Worm (Caenorhabditis elegans) whole organism, young adult: ENCODE measurements around the gene pbs-6.

Experiments
- B0035.1 ChIP-seq: sonication (generic microtip); optimal IDR thresholded peaks from 2 replicates; lab custom pipeline; 2016; ENCODE audit warnings: missing genetic modification characterization, mild to moderate bottlenecking, missing compliant biosample characterization, missing genotype, missing genetic modification reagents
- B0261.1 ChIP-seq: sonication (generic microtip); optimal IDR thresholded peaks from 2 replicates; lab custom pipeline; 2016; ENCODE audit warnings: mild to moderate bottlenecking, missing genetic modification characterization, moderate library complexity, missing compliant biosample characterization
- D2030.7 ChIP-seq: fragments of 200-800 bp; sonication (Bioruptor generic); IDR thresholded peaks from 2 replicates; pipeline ENCODE4 v1.3.6; 2022; ENCODE audit warnings: missing genetic modification reagents, missing genetic modification characterization, missing compliant biosample characterization
- F10E7.11 ChIP-seq: sonication (generic microtip); optimal IDR thresholded peaks from 2 replicates; lab custom pipeline; 2017; ENCODE audit warnings: mild to moderate bottlenecking, missing genetic modification characterization, moderate library complexity, missing compliant biosample characterization
- F52B5.7 ChIP-seq: sonication (generic microtip); optimal IDR thresholded peaks from 2 replicates; lab custom pipeline; 2016; ENCODE audit warnings: mild to moderate bottlenecking, missing genetic modification characterization, missing compliant biosample characterization
- F57A8.1 ChIP-seq: fragments of 200-800 bp; sonication (Bioruptor generic); optimal IDR thresholded peaks from 2 replicates; lab custom pipeline; 2018; ENCODE audit warnings: mild to moderate bottlenecking, missing genetic modification characterization, moderate library complexity, missing compliant biosample characterization
- atf-7 ChIP-seq: sonication (generic microtip); optimal IDR thresholded peaks from 2 replicates; lab custom pipeline; 2017; ENCODE audit warnings: mild to moderate bottlenecking, missing genetic modification characterization, missing compliant biosample characterization
- athp-1 ChIP-seq: sonication (generic microtip); optimal IDR thresholded peaks from 2 replicates; lab custom pipeline; 2017; ENCODE audit warnings: mild to moderate bottlenecking, missing genetic modification characterization, missing compliant biosample characterization
- attf-3 ChIP-seq: fragments of 200-800 bp; sonication (Bioruptor generic); conservative IDR thresholded peaks from 2 replicates; pipeline ENCODE4 v1.3.6; 2022; ENCODE audit warnings: missing genetic modification reagents, missing genetic modification characterization, missing compliant biosample characterization
- attf-5 ChIP-seq: fragments of 200-800 bp; sonication (Bioruptor generic); optimal IDR thresholded peaks from 2 replicates; lab custom pipeline; 2018; ENCODE audit warnings: mild to moderate bottlenecking, missing genetic modification characterization, missing compliant biosample characterization
- bed-1 ChIP-seq: fragments of 200-800 bp; sonication (Bioruptor generic); IDR thresholded peaks from 2 replicates; pipeline ENCODE4 v1.3.6; 2022; ENCODE audit warnings: missing genetic modification reagents, missing genetic modification characterization, missing compliant biosample characterization
- cebp-1 ChIP-seq, 2 experiments: fragments of 200-800 bp in 1 of 2; sonication (Bioruptor generic) in 1 of 2; sonication (generic microtip) in 1 of 2; IDR thresholded peaks in 1 of 2; optimal IDR thresholded peaks in 1 of 2; 2 replicates each; pipeline versions ENCODE4 v1.3.6 to Lab custom; 2017 to 2022; ENCODE audit warnings: missing compliant biosample characterization in 2 of 2, missing genetic modification characterization in 2 of 2, mild to moderate bottlenecking in 1 of 2, missing genetic modification reagents in 1 of 2, moderate library complexity in 1 of 2
- cebp-2 ChIP-seq: fragments of 200-800 bp; sonication (Bioruptor generic); IDR thresholded peaks from 2 replicates; pipeline ENCODE4 v1.3.6; 2022; ENCODE audit warnings: missing genetic modification characterization, missing compliant biosample characterization
- ceh-100 ChIP-seq: fragments of 200-800 bp; sonication (Bioruptor generic); IDR thresholded peaks from 2 replicates; pipeline ENCODE4 v1.3.6; 2022; ENCODE audit warnings: missing genetic modification reagents, missing genetic modification characterization, missing compliant biosample characterization
- ceh-27 ChIP-seq: fragments of 200-800 bp; sonication (Bioruptor generic); optimal IDR thresholded peaks from 2 replicates; lab custom pipeline; 2018; ENCODE audit warnings: mild to moderate bottlenecking, missing genetic modification characterization, moderate library complexity, missing compliant biosample characterization
- ceh-40 ChIP-seq: fragments of 200-800 bp; sonication (Bioruptor generic); IDR thresholded peaks from 2 replicates; pipeline ENCODE4 v1.3.6; 2022; ENCODE audit warnings: missing genetic modification characterization, missing compliant biosample characterization
- ceh-58 ChIP-seq: fragments of 200-800 bp; sonication (Bioruptor generic); IDR thresholded peaks from 2 replicates; pipeline ENCODE4 v1.3.6; 2022; ENCODE audit warnings: missing genetic modification characterization, missing compliant biosample characterization
- ceh-91 ChIP-seq: fragments of 200-800 bp; sonication (Bioruptor generic); IDR thresholded peaks from 2 replicates; pipeline ENCODE4 v1.3.6; 2022; ENCODE audit warnings: missing genetic modification reagents, missing genetic modification characterization, missing compliant biosample characterization
- dox-1 ChIP-seq: fragments of 200-800 bp; sonication (Bioruptor generic); IDR thresholded peaks from 2 replicates; pipeline ENCODE4 v1.3.6; 2022; ENCODE audit warnings: missing genetic modification reagents, missing genetic modification characterization, missing compliant biosample characterization
- dpff-1 ChIP-seq: sonication (generic microtip); optimal IDR thresholded peaks from 2 replicates; lab custom pipeline; 2017; ENCODE audit warnings: mild to moderate bottlenecking, missing genetic modification characterization, missing compliant biosample characterization
- egl-18 ChIP-seq: fragments of 200-800 bp; sonication (Bioruptor generic); IDR thresholded peaks from 2 replicates; pipeline ENCODE4 v1.3.6; 2022; ENCODE audit warnings: missing genetic modification reagents, missing genetic modification characterization, missing compliant biosample characterization
- egrh-3 ChIP-seq: fragments of 200-800 bp; sonication (Bioruptor generic); IDR thresholded peaks from 2 replicates; pipeline ENCODE4 v1.3.6; 2022; ENCODE audit warnings: missing genetic modification reagents, missing genetic modification characterization, missing compliant biosample characterization
- hlh-12 ChIP-seq: sonication (generic microtip); optimal IDR thresholded peaks from 2 replicates; lab custom pipeline; 2016; ENCODE audit warnings: missing genetic modification characterization, missing compliant biosample characterization
- let-526 ChIP-seq: fragments of 200-800 bp; sonication (Bioruptor generic); IDR thresholded peaks from 2 replicates; pipeline ENCODE4 v1.3.6; 2022; ENCODE audit warnings: missing genetic modification reagents, missing genetic modification characterization, missing compliant biosample characterization
- madf-8 ChIP-seq: fragments of 200-800 bp; sonication (Bioruptor generic); conservative IDR thresholded peaks from 2 replicates; pipeline ENCODE4 v1.3.6; 2022; ENCODE audit warnings: missing genetic modification reagents, missing genetic modification characterization, missing compliant biosample characterization
- mcd-1 ChIP-seq: fragments of 200-800 bp; sonication (Bioruptor generic); IDR thresholded peaks from 2 replicates; pipeline ENCODE4 v1.3.6; 2022; ENCODE audit warnings: missing genetic modification reagents, missing genetic modification characterization, missing compliant biosample characterization
- mel-28 ChIP-seq: sonication (generic microtip); optimal IDR thresholded peaks from 2 replicates; lab custom pipeline; 2016; ENCODE audit warnings: borderline replicate concordance, mild to moderate bottlenecking, missing genetic modification characterization, missing compliant biosample characterization
- nfya-1 ChIP-seq: sonication (generic microtip); optimal IDR thresholded peaks from 2 replicates; lab custom pipeline; 2017; ENCODE audit warnings: antibody characterized with exemption, missing compliant biosample characterization, missing genetic modification characterization, borderline replicate concordance; ENCODE audit not compliant: insufficient read depth
- nhr-179 ChIP-seq: sonication (generic microtip); optimal IDR thresholded peaks from 2 replicates; lab custom pipeline; 2016; ENCODE audit warnings: mild to moderate bottlenecking, missing genetic modification characterization, missing compliant biosample characterization
- nhr-27 ChIP-seq: fragments of 200-800 bp; sonication (Bioruptor generic); optimal IDR thresholded peaks from 2 replicates; lab custom pipeline; 2018; ENCODE audit warnings: mild to moderate bottlenecking, missing genetic modification characterization, moderate library complexity, missing compliant biosample characterization
- nhr-80 ChIP-seq: sonication (generic microtip); optimal IDR thresholded peaks from 2 replicates; lab custom pipeline; 2016; ENCODE audit warnings: missing genetic modification characterization, missing compliant biosample characterization
- nhr-90 ChIP-seq: sonication (generic microtip); optimal IDR thresholded peaks from 2 replicates; lab custom pipeline; 2016; ENCODE audit warnings: missing genotype, mild to moderate bottlenecking, missing genetic modification characterization, missing compliant biosample characterization
- pbrm-1 ChIP-seq: fragments of 200-800 bp; sonication (Bioruptor generic); IDR thresholded peaks from 2 replicates; pipeline ENCODE4 v1.3.6; 2022; ENCODE audit warnings: missing genetic modification reagents, missing genetic modification characterization, missing compliant biosample characterization
- rec-8 ChIP-seq, 2 experiments: sonication (generic microtip); optimal IDR thresholded peaks; 2 replicates each; lab custom pipeline; 2016; ENCODE audit warnings: mild to moderate bottlenecking in 2 of 2, missing genetic modification characterization in 2 of 2, missing genetic modification reagents in 2 of 2, missing genotype in 2 of 2, missing biosample characterization in 1 of 2, missing compliant biosample characterization in 1 of 2, moderate library complexity in 1 of 2
- sea-2 ChIP-seq: fragments of 200-800 bp; sonication (Bioruptor generic); IDR thresholded peaks from 2 replicates; pipeline ENCODE4 v1.3.6; 2022; ENCODE audit warnings: missing genetic modification characterization, missing compliant biosample characterization
- snpc-1.3 ChIP-seq: sonication (generic microtip); optimal IDR thresholded peaks from 2 replicates; lab custom pipeline; 2017; ENCODE audit warnings: missing genetic modification characterization, mild to moderate bottlenecking, missing compliant biosample characterization, antibody characterized with exemption, moderate library complexity, missing genotype, missing genetic modification reagents; ENCODE audit not compliant: insufficient read depth
- sptf-2 ChIP-seq: fragments of 200-800 bp; sonication (Bioruptor generic); optimal IDR thresholded peaks from 2 replicates; lab custom pipeline; 2018; ENCODE audit warnings: mild to moderate bottlenecking, missing genetic modification characterization, missing compliant biosample characterization
- tlf-1 ChIP-seq: fragments of 200-800 bp; sonication (Bioruptor generic); optimal IDR thresholded peaks from 2 replicates; lab custom pipeline; 2018; ENCODE audit warnings: mild to moderate bottlenecking, missing genetic modification characterization, missing compliant biosample characterization
- unc-130 ChIP-seq: sonication (generic microtip); optimal IDR thresholded peaks from 2 replicates; lab custom pipeline; 2016; ENCODE audit warnings: missing genetic modification reagents, missing genetic modification characterization, missing compliant biosample characterization
- unc-62 ChIP-seq: fragments of 150-350 bp; optimal IDR thresholded peaks from 2 replicates; lab custom pipeline; 2014; ENCODE audit warnings: missing biosample characterization, missing genetic modification reagents, missing genetic modification characterization
- xnd-1 ChIP-seq: sonication (generic microtip); optimal IDR thresholded peaks from 2 replicates; lab custom pipeline; 2016; ENCODE audit warnings: missing genotype, missing genetic modification reagents, missing genetic modification characterization, missing compliant biosample characterization
- zim-3 ChIP-seq: sonication (generic microtip); optimal IDR thresholded peaks from 2 replicates; lab custom pipeline; 2017; ENCODE audit warnings: mild to moderate bottlenecking, missing genetic modification characterization, moderate library complexity, missing compliant biosample characterization
- ztf-25 ChIP-seq: fragments of 200-800 bp; sonication (Bioruptor generic); IDR thresholded peaks from 2 replicates; pipeline ENCODE4 v1.3.6; 2022; ENCODE audit warnings: missing genetic modification reagents, missing genetic modification characterization, missing compliant biosample characterization

The pbs-6 gene

DNA sequence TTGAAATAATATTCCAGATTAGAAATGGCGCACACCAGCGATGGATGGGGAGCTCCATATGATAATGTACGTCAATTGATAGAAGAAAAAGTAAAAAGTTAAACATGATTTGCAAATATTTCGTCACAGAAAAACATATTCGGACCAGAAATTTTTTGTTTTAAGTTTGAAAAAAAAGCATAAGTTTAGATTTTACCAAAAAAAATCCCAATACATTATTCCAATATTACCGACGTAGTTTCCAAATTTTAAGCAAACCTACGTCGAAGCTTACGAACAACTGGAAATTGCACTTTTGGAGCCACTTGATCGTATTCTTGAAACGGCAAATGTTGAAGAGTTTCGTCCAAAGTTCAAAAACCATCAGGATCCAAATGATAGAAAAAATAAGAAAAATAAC lies 11.3 kb downstream of the pbs-6 start, which contains the start of gene henn-1 (continued):
- TF ChIP-seq sptf-2 (GFP tag; lab: Kevin White, UChicago) = no peak
- no peak for TF ChIP-seq xnd-1 (tag; lab: Kevin White, UChicago)
- peak; percentile 48; the same call in 1 of the 2 replicates for TF ChIP-seq cebp-1 (GFP tag; IDR thresholded peaks at IDR 0.05; lab: Robert Waterston, UW)
- peak; percentile 50 for TF ChIP-seq cebp-1 (tag; optimal IDR thresholded peaks at IDR 0.05; lab: Kevin White, UChicago)

- TF ChIP-seq B0261.1 = no peak
- TF ChIP-seq ceh-58 = 0 out of 2 replicates have a peak, but pooled peaks have one; percentile 65
Observed at ce11 chrIII:8229480-8229879, 14.4 kb downstream of the pbs-6 start.

DNA sequence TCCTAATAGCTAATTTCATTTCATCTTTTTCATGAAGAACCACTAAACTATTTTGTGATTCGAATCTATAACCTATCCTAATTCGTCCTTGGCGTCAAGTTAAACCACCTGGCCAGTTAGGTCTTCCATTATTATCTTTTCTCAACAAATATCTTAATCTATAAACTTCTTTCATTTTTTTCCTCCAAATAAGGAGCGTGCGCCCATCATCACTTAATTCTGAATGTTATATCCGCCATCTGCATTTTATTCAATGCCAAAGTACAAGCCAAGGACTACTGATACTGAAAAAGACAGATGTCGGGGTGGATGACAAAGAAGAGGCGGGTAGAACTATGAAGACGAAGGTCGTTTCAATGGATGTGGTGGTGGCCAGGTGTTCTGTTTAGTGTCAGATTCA lies 15.0 kb downstream of the pbs-6 start:
- TF ChIP-seq pbrm-1 (GFP tag; lab: Robert Waterston, UW) (0 out of 2 replicates have a peak, but pooled peaks have one; percentile 8), F57A8.1 (GFP tag; lab: Kevin White, UChicago) (no peak)

DNA sequence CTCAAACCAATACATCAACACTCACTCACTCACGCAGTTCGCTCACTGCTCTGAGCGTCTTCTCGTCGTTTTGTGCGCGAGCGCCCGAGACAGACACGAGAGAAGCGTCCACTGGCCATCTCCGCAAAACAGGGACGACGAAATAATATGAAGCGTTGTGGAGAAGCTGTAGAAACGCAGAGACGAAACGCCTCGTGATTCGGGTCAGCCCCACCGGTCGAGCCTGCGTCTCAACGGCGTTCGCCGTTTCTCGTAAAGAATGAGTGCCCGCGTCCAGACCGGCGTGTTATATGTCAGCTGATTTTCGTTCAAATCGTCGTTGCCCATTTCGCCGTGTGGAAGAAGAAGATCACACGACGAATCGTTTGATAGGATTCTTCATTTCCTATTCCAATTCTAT lies 16.4 kb downstream of the pbs-6 start, which contains the start of gene fbxl-1:
Gene fbxl-1 (plus strand): TSS at position 320 of the 400 bp plus-strand sequence.
- TF ChIP-seq atf-7 (tag; lab: Kevin White, UChicago) = peak; percentile 16
- TF ChIP-seq dox-1 (GFP tag; lab: Robert Waterston, UW) = peak; percentile 83
- no peak for TF ChIP-seq nhr-27
- TF ChIP-seq attf-5 = peak; percentile 93
- TF ChIP-seq unc-130 (GFP tag; lab: Kevin White, UChicago) = no peak
- peak; percentile 61 for TF ChIP-seq ceh-27
- TF ChIP-seq bed-1 (GFP tag; lab: Robert Waterston, UW) = no peak
- TF ChIP-seq nhr-90 (tag; lab: Kevin White, UChicago) = peak; percentile 47
- TF ChIP-seq rec-8 (tag; optimal IDR thresholded peaks at IDR 0.05; lab: Kevin White, UChicago) = no peak
- peak; percentile 35; the same call in 1 of the 2 replicates for TF ChIP-seq egrh-3 (GFP tag; lab: Robert Waterston, UW)
- TF ChIP-seq athp-1 (tag; lab: Kevin White, UChicago) = peak; percentile 65
- TF ChIP-seq mcd-1 (GFP tag; lab: Robert Waterston, UW) = peak; percentile 72
- no peak for TF ChIP-seq egl-18
- TF ChIP-seq sea-2 (GFP tag; lab: Robert Waterston, UW) = no peak
- TF ChIP-seq D2030.7 = no peak
- peak; percentile 76 for TF ChIP-seq attf-3 (GFP tag; lab: Robert Waterston, UW)
- no peak for TF ChIP-seq nhr-179 (tag; lab: Kevin White, UChicago)
- TF ChIP-seq cebp-2 (GFP tag; lab: Robert Waterston, UW) = no peak
- no peak for TF ChIP-seq dpff-1 (tag; lab: Kevin White, UChicago)
- no peak for TF ChIP-seq F57A8.1 (GFP tag; lab: Kevin White, UChicago)
- TF ChIP-seq F52B5.7 (tag; lab: Kevin White, UChicago) = no peak
- TF ChIP-seq ceh-40 = no peak
- no peak for TF ChIP-seq snpc-1.3 (tag; lab: Kevin White, UChicago)
- no peak for TF ChIP-seq ztf-25 (GFP tag; lab: Robert Waterston, UW)
- TF ChIP-seq let-526 = no peak; the same call in 1 of the 2 replicates
- no peak for TF ChIP-seq nfya-1 (tag; lab: Kevin White, UChicago)
- TF ChIP-seq hlh-12 (tag; lab: Kevin White, UChicago) = no peak
- peak; percentile 85 for TF ChIP-seq nhr-80
- peak; percentile 25 for TF ChIP-seq tlf-1 (GFP tag; lab: Kevin White, UChicago)
- TF ChIP-seq zim-3 = no peak
- TF ChIP-seq ceh-100 = peak; percentile 42
- TF ChIP-seq madf-8 (GFP tag; lab: Robert Waterston, UW) = no peak
- TF ChIP-seq unc-62 = no peak
- TF ChIP-seq F10E7.11 (tag; lab: Kevin White, UChicago) = no peak
- TF ChIP-seq B0035.1 (tag; lab: Kevin White, UChicago) = no peak
- TF ChIP-seq mel-28 = no peak
- peak; percentile 68; the same call in 1 of the 2 replicates for TF ChIP-seq pbrm-1 (GFP tag; lab: Robert Waterston, UW)
- 0 out of 2 replicates have a peak, but pooled peaks have one; percentile 30 for TF ChIP-seq ceh-91 (GFP tag; lab: Robert Waterston, UW)
